Fruit fly (Drosophila melanogaster) Kc167 (cell line): Measurements from ENCODE around the gene CG6996.

Experiments used
- Myc ChIP-seq: fragments of >200 bp; optimal IDR thresholded peaks from 2 replicates; lab custom pipeline; 2017; ENCODE audit warnings: missing external identifiers
- Sin3A ChIP-seq: fragments of >200 bp; optimal IDR thresholded peaks from 2 replicates; lab custom pipeline; 2018; ENCODE audit warnings: missing external identifiers
- h ChIP-seq: fragments of >200 bp; optimal IDR thresholded peaks from 3 replicates; lab custom pipeline; 2018; ENCODE audit warnings: missing external identifiers
- insv ChIP-seq: fragments of >200 bp; optimal IDR thresholded peaks from 3 replicates; lab custom pipeline; 2018; ENCODE audit warnings: missing external identifiers
- psq ChIP-seq: fragments of >200 bp; optimal IDR thresholded peaks from 2 replicates; lab custom pipeline; 2017; ENCODE audit warnings: missing external identifiers
- ttk ChIP-seq: sonication (Bioruptor generic); optimal IDR thresholded peaks from 2 replicates; lab custom pipeline; 2017; ENCODE audit warnings: missing external identifiers

dm6 chr3L:20201538-20201937 lies 5.8 kb upstream of the CG6996 start, which contains the start of gene obst-F:
- TF ChIP-seq psq (lab: Kevin White, UChicago) (no peak), insv (lab: Kevin White, UChicago) (no peak), ttk (lab: Kevin White, UChicago) (no peak), h (lab: Kevin White, UChicago) (no peak), Sin3A (lab: Kevin White, UChicago) (no peak), Myc (lab: Kevin White, UChicago) (no peak)
